Worm (Caenorhabditis elegans) whole organism, early embryonic: ENCODE measurements around the gene F58H1.5.
A peak's percentile ranks its signal among the peaks of the same experiment; 100 is the strongest.

ENCODE experiments used
- B0310.2 ChIP-seq: sonication (generic microtip); optimal IDR thresholded peaks from 2 replicates; lab custom pipeline; 2016; ENCODE audit warnings: mild to moderate bottlenecking, missing genetic modification characterization, missing compliant biosample characterization
- F13C5.2 ChIP-seq: sonication (generic microtip); optimal IDR thresholded peaks from 2 replicates; lab custom pipeline; 2017; ENCODE audit warnings: mild to moderate bottlenecking, missing genetic modification characterization, inconsistent platforms, missing compliant biosample characterization
- aly-1 ChIP-seq: sonication (generic microtip); optimal IDR thresholded peaks from 2 replicates; lab custom pipeline; 2016; ENCODE audit warnings: missing genetic modification characterization, missing compliant biosample characterization
- ama-1 ChIP-seq: fragments of 150-350 bp; optimal IDR thresholded peaks from 2 replicates; lab custom pipeline; 2014
- ceh-13 ChIP-seq: fragments of 200-800 bp; sonication (Bioruptor generic); optimal IDR thresholded peaks from 2 replicates; lab custom pipeline; 2018; ENCODE audit warnings: mild to moderate bottlenecking, missing genetic modification characterization, missing compliant biosample characterization
- ceh-36 ChIP-seq: sonication (generic microtip); optimal IDR thresholded peaks from 2 replicates; lab custom pipeline; 2016; ENCODE audit warnings: missing genetic modification characterization, inconsistent platforms, missing compliant biosample characterization
- ets-7 ChIP-seq: sonication (generic microtip); optimal IDR thresholded peaks from 2 replicates; lab custom pipeline; 2016; ENCODE audit warnings: missing genotype, missing genetic modification characterization, missing compliant biosample characterization
- flt-1 ChIP-seq: fragments of 200-800 bp; sonication (Bioruptor generic); IDR thresholded peaks from 2 replicates; pipeline ENCODE4 v1.3.6; 2022; ENCODE audit warnings: missing genetic modification characterization, missing compliant biosample characterization
- hmbx-1 ChIP-seq: sonication (generic microtip); optimal IDR thresholded peaks from 2 replicates; lab custom pipeline; 2016; ENCODE audit warnings: mild to moderate bottlenecking, missing genetic modification characterization, missing compliant biosample characterization
- hmg-4 ChIP-seq: fragments of 200-800 bp; sonication (Bioruptor generic); optimal IDR thresholded peaks from 2 replicates; lab custom pipeline; 2018; ENCODE audit warnings: mild to moderate bottlenecking, missing genetic modification characterization, missing compliant biosample characterization
- hnd-1 ChIP-seq: sonication (generic microtip); optimal IDR thresholded peaks from 2 replicates; lab custom pipeline; 2016; ENCODE audit warnings: missing genetic modification characterization, missing compliant biosample characterization
- pes-1 ChIP-seq: fragments of 200-800 bp; sonication (Bioruptor generic); IDR thresholded peaks from 2 replicates; pipeline ENCODE4 v1.3.6; 2022; ENCODE audit warnings: missing genetic modification reagents, missing genetic modification characterization, missing compliant biosample characterization
- scrt-1 ChIP-seq: fragments of 200-800 bp; sonication (Bioruptor generic); IDR thresholded peaks from 2 replicates; pipeline ENCODE4 v1.3.6; 2022; ENCODE audit warnings: missing genetic modification characterization, missing compliant biosample characterization
- sea-1 ChIP-seq: fragments of 200-800 bp; sonication (Bioruptor generic); conservative IDR thresholded peaks from 2 replicates; pipeline ENCODE4 v1.3.6; 2022; ENCODE audit warnings: missing genetic modification characterization, missing compliant biosample characterization
- tbx-11 ChIP-seq: fragments of 200-800 bp; sonication (Bioruptor generic); IDR thresholded peaks from 2 replicates; pipeline ENCODE4 v1.3.6; 2022; ENCODE audit warnings: missing genetic modification characterization, missing compliant biosample characterization
- tbx-37 ChIP-seq: fragments of 200-800 bp; sonication (Bioruptor generic); conservative IDR thresholded peaks from 2 replicates; pipeline ENCODE4 v1.3.6; 2022; ENCODE audit warnings: missing genetic modification reagents, missing genetic modification characterization, missing compliant biosample characterization
- tra-4 ChIP-seq: sonication (generic microtip); optimal IDR thresholded peaks from 2 replicates; lab custom pipeline; 2017; ENCODE audit warnings: missing genetic modification characterization, missing compliant biosample characterization

The F58H1.5 gene

ce11 chrV:11990511-11991127 is 32.4 kb downstream of the F58H1.5 start:
- TF ChIP-seq hmbx-1 (tag; lab: Kevin White, UChicago) (no peak), scrt-1 (GFP tag; lab: Robert Waterston, UW) (no peak), ceh-36 (tag; lab: Kevin White, UChicago) (no peak), B0310.2 (tag; lab: Kevin White, UChicago) (no peak), flt-1 (GFP tag; lab: Robert Waterston, UW) (no peak), pes-1 (GFP tag; lab: Robert Waterston, UW) (no peak), F13C5.2 (tag; lab: Kevin White, UChicago) (no peak), hmg-4 (GFP tag; lab: Kevin White, UChicago) (no peak), hnd-1 (no peak), sea-1 (no peak), aly-1 (tag; lab: Kevin White, UChicago) (no peak), ama-1 (lab: Kevin White, UChicago) (no peak), tra-4 (tag; lab: Kevin White, UChicago) (no peak), ceh-13 (GFP tag; lab: Kevin White, UChicago) (no peak), tbx-11 (no peak), ets-7 (tag; lab: Kevin White, UChicago) (no peak), tbx-37 (no peak)

- no peak for TF ChIP-seq hmbx-1 (tag; lab: Kevin White, UChicago)
- no peak for TF ChIP-seq hnd-1
- no peak for TF ChIP-seq tra-4 (tag; lab: Kevin White, UChicago)
- no peak for TF ChIP-seq hmg-4 (GFP tag; lab: Kevin White, UChicago)
- no peak for TF ChIP-seq ceh-13 (GFP tag; lab: Kevin White, UChicago)
- no peak for TF ChIP-seq B0310.2 (tag; lab: Kevin White, UChicago)
- TF ChIP-seq ets-7 (tag; lab: Kevin White, UChicago), result no peak
- no peak for TF ChIP-seq tbx-11
- no peak for TF ChIP-seq flt-1 (GFP tag; lab: Robert Waterston, UW)
- no peak for TF ChIP-seq aly-1 (tag; lab: Kevin White, UChicago)
These were observed 35.6 kb downstream of the F58H1.5 start, which contains the start of the genes cyl-1 and C52E4.7 for ce11 chrV:11993706-11994345. Gene cyl-1 (minus strand): TSS chrV:11993723. Gene C52E4.7 (plus strand): TSS chrV:11994295.

DNA sequence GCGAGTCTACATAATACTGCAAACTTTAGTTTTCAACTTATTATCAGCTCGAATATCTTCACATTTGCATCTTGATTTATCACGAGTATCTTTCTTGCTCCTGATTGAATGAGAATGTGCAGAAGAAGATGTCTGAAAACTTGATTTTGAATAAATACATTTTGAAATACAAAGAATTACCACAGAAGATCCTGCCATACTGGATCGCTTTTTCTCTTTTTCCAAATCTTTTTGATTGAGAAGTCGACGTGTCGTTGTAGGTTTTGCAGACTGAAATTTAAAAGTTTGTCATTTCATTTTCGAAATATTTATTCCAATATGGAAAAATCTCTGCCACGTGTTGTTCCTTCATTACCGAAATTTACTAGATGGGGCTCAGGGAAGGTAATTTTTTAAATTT is 37.7 kb downstream of the F58H1.5 start, which contains the start of gene C52E4.12:
C52E4.12 (plus strand) TSS at position 301 of the 400 bp plus-strand sequence.
- TF ChIP-seq hmg-4 (GFP tag; lab: Kevin White, UChicago) (no peak), flt-1 (GFP tag; lab: Robert Waterston, UW) (no peak), scrt-1 (GFP tag; lab: Robert Waterston, UW) (no peak), ceh-36 (tag; lab: Kevin White, UChicago) (no peak), tbx-11 (no peak), tbx-37 (no peak), ceh-13 (GFP tag; lab: Kevin White, UChicago) (no peak), ama-1 (lab: Kevin White, UChicago) (no peak), pes-1 (GFP tag; lab: Robert Waterston, UW) (no peak), aly-1 (tag; lab: Kevin White, UChicago) (no peak), sea-1 (no peak), F13C5.2 (tag; lab: Kevin White, UChicago) (no peak), B0310.2 (tag; lab: Kevin White, UChicago) (no peak), tra-4 (tag; lab: Kevin White, UChicago) (no peak)

- no peak for TF ChIP-seq tra-4 (tag; lab: Kevin White, UChicago)
- no peak for TF ChIP-seq hnd-1
- no peak for TF ChIP-seq scrt-1 (GFP tag; lab: Robert Waterston, UW)
- TF ChIP-seq B0310.2 (tag; lab: Kevin White, UChicago), result no peak
- no peak for TF ChIP-seq pes-1 (GFP tag; lab: Robert Waterston, UW)
- TF ChIP-seq ets-7 (tag; lab: Kevin White, UChicago), result no peak
- TF ChIP-seq ceh-36 (tag; lab: Kevin White, UChicago), result no peak
These were observed 39.2 kb downstream of the F58H1.5 start for ce11 chrV:11997403-11997802.

DNA sequence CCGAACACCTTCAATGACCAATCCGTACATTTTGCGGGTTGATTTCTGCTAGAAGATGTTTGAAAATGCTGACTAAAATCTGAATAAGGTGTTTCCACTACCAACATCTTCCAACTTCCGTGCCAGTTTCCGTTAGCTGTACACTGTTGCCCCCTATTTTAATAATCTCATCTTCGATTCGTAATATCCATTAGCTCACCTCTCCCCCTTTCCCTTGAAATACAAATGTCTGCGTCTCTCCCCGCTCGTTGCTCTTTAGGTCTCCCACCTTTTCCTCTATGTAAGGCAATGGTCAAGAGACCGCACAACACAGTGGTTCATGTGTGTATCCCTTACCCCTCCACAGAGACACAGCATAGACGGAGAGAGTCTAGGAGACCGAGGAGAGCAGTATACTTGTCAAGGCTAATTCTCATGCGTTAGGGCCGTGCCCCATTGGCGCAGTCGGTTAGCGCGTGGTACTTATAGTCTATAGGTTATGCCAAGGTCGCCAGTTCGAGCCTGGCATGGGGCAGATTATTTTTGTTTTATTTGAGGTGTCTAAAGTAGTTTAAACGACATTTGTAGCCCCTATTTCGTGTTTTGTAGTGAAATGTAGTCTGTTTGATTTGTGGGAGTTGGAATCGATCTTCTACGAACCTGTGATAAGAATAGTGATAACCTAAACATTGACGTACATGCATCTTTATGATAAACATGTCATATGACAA is 43.7 kb downstream of the F58H1.5 start, which contains the start of gene gcy-33:
gcy-33 (minus strand) TSS at position 51 of the 710 bp plus-strand sequence.
- TF ChIP-seq hmg-4 (GFP tag; lab: Kevin White, UChicago), result peak; percentile 99
- TF ChIP-seq hnd-1, result peak; percentile 89
- peak; percentile 98 for TF ChIP-seq tbx-37
- peak; percentile 96 for TF ChIP-seq B0310.2 (tag; lab: Kevin White, UChicago)
- peak; percentile 89 for TF ChIP-seq hmbx-1 (tag; lab: Kevin White, UChicago)
- peak; percentile 98 for TF ChIP-seq scrt-1 (GFP tag; lab: Robert Waterston, UW)
- peak; percentile 98 for TF ChIP-seq flt-1 (GFP tag; lab: Robert Waterston, UW)
- peak; percentile 98 for TF ChIP-seq pes-1 (GFP tag; lab: Robert Waterston, UW)
- TF ChIP-seq ets-7 (tag; lab: Kevin White, UChicago), result peak; percentile 93
- peak; percentile 97 for TF ChIP-seq ceh-36 (tag; lab: Kevin White, UChicago)
- TF ChIP-seq tra-4 (tag; lab: Kevin White, UChicago), result peak; percentile 93
- peak; percentile 98 for TF ChIP-seq aly-1 (tag; lab: Kevin White, UChicago)
- peak; percentile 97 for TF ChIP-seq F13C5.2 (tag; lab: Kevin White, UChicago)
- TF ChIP-seq ceh-13 (GFP tag; lab: Kevin White, UChicago), result peak; percentile 94
- TF ChIP-seq ama-1 (lab: Kevin White, UChicago), result no peak
- TF ChIP-seq tbx-11, result peak; percentile 98
- TF ChIP-seq sea-1, result peak; percentile 93

DNA sequence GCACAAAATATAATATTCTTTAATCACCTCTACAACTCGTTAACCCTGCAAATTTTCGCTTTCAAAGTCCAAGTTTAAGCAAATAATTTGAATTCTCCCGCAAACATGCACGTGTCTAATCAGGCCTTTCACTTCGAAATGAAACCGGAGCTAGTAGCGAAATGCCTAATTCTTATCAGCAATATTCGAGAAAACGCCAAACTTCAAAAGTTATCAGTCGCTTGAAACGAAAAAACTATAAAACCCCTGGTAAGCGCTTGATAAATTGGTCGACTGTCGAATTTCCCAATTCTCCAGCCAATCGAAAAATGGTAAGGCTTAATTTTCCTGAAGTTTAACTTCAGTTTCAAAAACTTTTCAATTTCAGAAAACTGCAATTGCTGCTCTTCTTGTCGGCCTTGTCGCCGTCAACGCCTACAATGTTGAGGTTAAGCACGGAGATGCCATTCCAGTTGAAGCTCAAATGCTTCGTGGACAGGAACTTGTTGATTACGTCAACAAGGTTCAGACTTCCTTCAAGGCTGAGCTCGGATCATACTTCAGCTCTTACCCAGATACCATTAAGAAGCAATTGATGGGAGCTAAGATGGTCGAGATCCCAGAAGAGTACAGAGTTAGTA is 44.8 kb downstream of the F58H1.5 start, which contains the start of gene cpr-9:
cpr-9 (plus strand) TSS at position 188 of the 620 bp plus-strand sequence.
- TF ChIP-seq hmbx-1 (tag; lab: Kevin White, UChicago), result no peak
- TF ChIP-seq ceh-13 (GFP tag; lab: Kevin White, UChicago), result no peak
- TF ChIP-seq hnd-1, result no peak
- TF ChIP-seq ama-1 (lab: Kevin White, UChicago), result no peak
- no peak for TF ChIP-seq F13C5.2 (tag; lab: Kevin White, UChicago)
- no peak for TF ChIP-seq flt-1 (GFP tag; lab: Robert Waterston, UW)
- TF ChIP-seq tbx-11, result no peak
- no peak for TF ChIP-seq hmg-4 (GFP tag; lab: Kevin White, UChicago)
